Comparison of ENCODE assay signal across 5 fruit fly cellular contexts in the genomic region with DNA sequence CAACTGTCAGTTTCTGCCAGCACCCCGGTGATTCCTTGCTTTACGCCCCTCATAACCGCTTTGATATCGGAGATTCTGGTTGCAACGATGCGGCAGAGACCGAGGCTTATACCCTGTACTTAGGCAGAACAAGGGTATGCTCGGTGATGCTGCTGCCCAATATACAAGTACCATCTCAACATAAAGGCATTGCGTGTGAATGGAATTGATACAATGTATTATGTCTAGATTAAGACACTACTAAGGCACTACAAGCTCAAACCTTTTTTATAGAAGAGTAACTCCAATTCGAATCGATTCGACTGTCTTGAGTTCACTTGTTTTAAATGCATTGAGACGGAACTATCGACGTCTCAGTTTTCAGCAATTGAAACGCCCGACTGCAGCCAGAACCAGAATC.
A peak's percentile ranks its signal among the peaks of the same experiment; 100 is the strongest.
TF ChIP-seq lines count a peak whose summit lies in the region.

No protein-coding gene starts in this region.

- TF ChIP-seq CTCF in whole organism, embryonic (GFP tag; optimal IDR thresholded peaks at IDR 0.05; lab: Kevin White, UChicago): no peak

TF ChIP-seq in whole organism, 6 proteins besides CTCF, POLR2A, EP300 and RAD21:
- TF ChIP-seq psq (optimal IDR thresholded peaks at IDR 0.05; lab: Kevin White, UChicago) (no peak), EcR (GFP tag; optimal IDR thresholded peaks at IDR 0.05; lab: Kevin White, UChicago) (no peak), pan (optimal IDR thresholded peaks at IDR 0.05; lab: Kevin White, UChicago) (peak; percentile 43), Dll (optimal IDR thresholded peaks at IDR 0.05; lab: Kevin White, UChicago) (no peak), usp (GFP tag; optimal IDR thresholded peaks at IDR 0.05; lab: Kevin White, UChicago) (no peak), CG8478 (optimal IDR thresholded peaks at IDR 0.05; lab: Kevin White, UChicago) (no peak)

TF ChIP-seq in whole organism, embryonic, 481 proteins besides CTCF, POLR2A, EP300 and RAD21:
- TF ChIP-seq vvl (GFP tag; IDR thresholded peaks at IDR 0.05; lab: Robert Waterston, UW) (no peak), prd (optimal IDR thresholded peaks at IDR 0.05; lab: Kevin White, UChicago) (no peak), prd (GFP tag; IDR thresholded peaks at IDR 0.05; lab: Robert Waterston, UW) (peak; percentile 37; the same call in 1 of the 3 replicates), Med (GFP tag; lab: Kevin White, UChicago) (peak; percentile 16), CG16813 (GFP tag; IDR thresholded peaks at IDR 0.05; lab: Robert Waterston, UW; ENCODE audit: partially characterized antibody) (no peak), bsh (GFP tag; optimal IDR thresholded peaks at IDR 0.05; lab: Kevin White, UChicago) (peak; percentile 0 to 19), slp2 (GFP tag; optimal IDR thresholded peaks at IDR 0.05; lab: Kevin White, UChicago) (no peak), CG1603 (tag; optimal IDR thresholded peaks at IDR 0.05; lab: Kevin White, UChicago) (peak; percentile 21), CG17568 (GFP tag; optimal IDR thresholded peaks at IDR 0.05; lab: Kevin White, UChicago) (no peak), Drgx (GFP tag; IDR thresholded peaks at IDR 0.05; lab: Robert Waterston, UW) (peak; percentile 71)

TF ChIP-seq in whole organism, prepupa, 60 proteins besides CTCF, POLR2A, EP300 and RAD21 (continues in another document):
- TF ChIP-seq Eip93F (GFP tag; optimal IDR thresholded peaks at IDR 0.05; lab: Kevin White, UChicago) (no peak), Gug (GFP tag; IDR thresholded peaks at IDR 0.05; lab: Robert Waterston, UW) (peak; percentile 47), net (GFP tag; optimal IDR thresholded peaks at IDR 0.05; lab: Kevin White, UChicago) (peak; percentile 32), CG8319 (GFP tag; optimal IDR thresholded peaks at IDR 0.05; lab: Kevin White, UChicago) (no peak), CG6854 (GFP tag; optimal IDR thresholded peaks at IDR 0.05; lab: Kevin White, UChicago) (no peak), dsx (GFP tag; optimal IDR thresholded peaks at IDR 0.05; lab: Kevin White, UChicago; ENCODE audit: poor library complexity, severe bottlenecking) (peak; percentile 19), eg (GFP tag; IDR thresholded peaks at IDR 0.05; lab: Robert Waterston, UW) (peak; percentile 54; the same call in 2 of the 3 replicates), Hr39 (GFP tag; optimal IDR thresholded peaks at IDR 0.05; lab: Kevin White, UChicago) (peak; percentile 40), CG9139 (GFP tag; optimal IDR thresholded peaks at IDR 0.05; lab: Kevin White, UChicago) (no peak), CG10669 (GFP tag; optimal IDR thresholded peaks at IDR 0.05; lab: Kevin White, UChicago) (peak; percentile 29), CG34406 (GFP tag; optimal IDR thresholded peaks at IDR 0.05; lab: Kevin White, UChicago) (peak; percentile 22), spab (GFP tag; optimal IDR thresholded peaks at IDR 0.05; lab: Kevin White, UChicago) (peak; percentile 14), achi (GFP tag; optimal IDR thresholded peaks at IDR 0.05; lab: Kevin White, UChicago) (peak; percentile 55), esn (GFP tag; optimal IDR thresholded peaks at IDR 0.05; lab: Kevin White, UChicago) (peak; percentile 33), Ets21C (GFP tag; optimal IDR thresholded peaks at IDR 0.05; lab: Kevin White, UChicago) (no peak), CG6276 (GFP tag; optimal IDR thresholded peaks at IDR 0.05; lab: Kevin White, UChicago) (peak; percentile 61), CG11294 (GFP tag; IDR thresholded peaks at IDR 0.05; lab: Robert Waterston, UW) (no peak; the same call in 1 of the 2 replicates), CG10631 (GFP tag; optimal IDR thresholded peaks at IDR 0.05; lab: Kevin White, UChicago) (peak; percentile 50), CG3919 (GFP tag; optimal IDR thresholded peaks at IDR 0.05; lab: Kevin White, UChicago) (peak; percentile 54), ss (GFP tag; optimal IDR thresholded peaks at IDR 0.05; lab: Kevin White, UChicago) (no peak), Smox (GFP tag; optimal IDR thresholded peaks at IDR 0.05; lab: Kevin White, UChicago) (peak; percentile 18), CG8119 (GFP tag; IDR thresholded peaks at IDR 0.05; lab: Robert Waterston, UW) (peak; percentile 57; the same call in 2 of the 3 replicates), vri (GFP tag; optimal IDR thresholded peaks at IDR 0.05; lab: Kevin White, UChicago) (no peak)

TF ChIP-seq in whole organism, pupa, 21 proteins besides CTCF, POLR2A, EP300 and RAD21:
- TF ChIP-seq CG32121 (GFP tag; IDR thresholded peaks at IDR 0.05; lab: Robert Waterston, UW): peak; percentile 34; the same call in 1 of the 2 replicates
- peak; percentile 53 for TF ChIP-seq CG9948 (tag; optimal IDR thresholded peaks at IDR 0.05; lab: Kevin White, UChicago)
- peak; percentile 80 for TF ChIP-seq CG14655 (GFP tag; optimal IDR thresholded peaks at IDR 0.05; lab: Kevin White, UChicago)
- TF ChIP-seq CG4496 (GFP tag; IDR thresholded peaks at IDR 0.05; lab: Robert Waterston, UW): peak; percentile 76
- peak; percentile 4 for TF ChIP-seq Pif1B (GFP tag; optimal IDR thresholded peaks at IDR 0.05; lab: Kevin White, UChicago)
- TF ChIP-seq Ets98B (GFP tag; IDR thresholded peaks at IDR 0.05; lab: Robert Waterston, UW): peak; percentile 76
- TF ChIP-seq CG8159 (tag; optimal IDR thresholded peaks at IDR 0.05; lab: Kevin White, UChicago): peak; percentile 31
- TF ChIP-seq CG8301 (tag; optimal IDR thresholded peaks at IDR 0.05; lab: Kevin White, UChicago): peak; percentile 80
- TF ChIP-seq CG10348 (GFP tag; IDR thresholded peaks at IDR 0.05; lab: Robert Waterston, UW): no peak
- no peak for TF ChIP-seq gl (tag; optimal IDR thresholded peaks at IDR 0.05; lab: Kevin White, UChicago)
- no peak for TF ChIP-seq CG34367 (tag; optimal IDR thresholded peaks at IDR 0.05; lab: Kevin White, UChicago)
- no peak for TF ChIP-seq EcR (GFP tag; optimal IDR thresholded peaks at IDR 0.05; lab: Kevin White, UChicago)
- peak; percentile 31 for TF ChIP-seq CG15710 (tag; optimal IDR thresholded peaks at IDR 0.05; lab: Kevin White, UChicago)
- TF ChIP-seq Pif1A (GFP tag; optimal IDR thresholded peaks at IDR 0.05; lab: Kevin White, UChicago): peak; percentile 60
- peak; percentile 45; the same call in 1 of the 2 replicates for TF ChIP-seq CG12605 (GFP tag; IDR thresholded peaks at IDR 0.05; lab: Robert Waterston, UW)
- peak; percentile 76 for TF ChIP-seq fd96Ca (GFP tag; IDR thresholded peaks at IDR 0.05; lab: Robert Waterston, UW)
- peak; percentile 36 for TF ChIP-seq CG17806 (tag; optimal IDR thresholded peaks at IDR 0.05; lab: Kevin White, UChicago)
- no peak for TF ChIP-seq Snoo (tag; optimal IDR thresholded peaks at IDR 0.05; lab: Kevin White, UChicago)

TF ChIP-seq in whole organism, wandering third instar larva, 38 proteins besides CTCF, POLR2A, EP300 and RAD21 (continues in another document):
- TF ChIP-seq pan (optimal IDR thresholded peaks at IDR 0.05; lab: Kevin White, UChicago) (no peak), dsf (GFP tag; optimal IDR thresholded peaks at IDR 0.05; lab: Kevin White, UChicago; ENCODE audit: borderline replicate concordance) (no peak), GATAd (GFP tag; optimal IDR thresholded peaks at IDR 0.05; lab: Kevin White, UChicago) (no peak), Dif (GFP tag; optimal IDR thresholded peaks at IDR 0.05; lab: Kevin White, UChicago; ENCODE audit: partially characterized antibody) (no peak), tai (GFP tag; optimal IDR thresholded peaks at IDR 0.05; lab: Kevin White, UChicago) (no peak), h (GFP tag; optimal IDR thresholded peaks at IDR 0.05; lab: Kevin White, UChicago) (peak; percentile 60), Mio (GFP tag; optimal IDR thresholded peaks at IDR 0.05; lab: Kevin White, UChicago) (no peak), sage (GFP tag; optimal IDR thresholded peaks at IDR 0.05; lab: Kevin White, UChicago) (no peak), jim (GFP tag; optimal IDR thresholded peaks at IDR 0.05; lab: Kevin White, UChicago) (no peak), rgr (GFP tag; optimal IDR thresholded peaks at IDR 0.05; lab: Kevin White, UChicago) (peak; percentile 36), Hr83 (GFP tag; optimal IDR thresholded peaks at IDR 0.05; lab: Kevin White, UChicago; ENCODE audit: poor library complexity, severe bottlenecking) (no peak), dmrt93B (GFP tag; optimal IDR thresholded peaks at IDR 0.05; lab: Kevin White, UChicago) (no peak), lola (GFP tag; optimal IDR thresholded peaks at IDR 0.05; lab: Kevin White, UChicago) (no peak), Jra (GFP tag; optimal IDR thresholded peaks at IDR 0.05; lab: Kevin White, UChicago) (no peak), CG9705 (GFP tag; optimal IDR thresholded peaks at IDR 0.05; lab: Kevin White, UChicago) (no peak), CrebA (GFP tag; optimal IDR thresholded peaks at IDR 0.05; lab: Kevin White, UChicago; ENCODE audit: borderline replicate concordance) (no peak), dl (GFP tag; optimal IDR thresholded peaks at IDR 0.05; lab: Kevin White, UChicago; ENCODE audit: insufficient read depth in 1 of 2, partially characterized antibody in 2 of 2) (no peak), Myc (optimal IDR thresholded peaks at IDR 0.05; lab: Kevin White, UChicago) (no peak), Rel (GFP tag; optimal IDR thresholded peaks at IDR 0.05; lab: Kevin White, UChicago) (no peak), Rel (tag; optimal IDR thresholded peaks at IDR 0.05; lab: Kevin White, UChicago) (no peak), Dfd (GFP tag; optimal IDR thresholded peaks at IDR 0.05; lab: Kevin White, UChicago) (no peak), sv (GFP tag; optimal IDR thresholded peaks at IDR 0.05; lab: Kevin White, UChicago) (no peak), fru (GFP tag; optimal IDR thresholded peaks at IDR 0.05; lab: Kevin White, UChicago) (peak; percentile 27), woc (GFP tag; optimal IDR thresholded peaks at IDR 0.05; lab: Kevin White, UChicago) (peak; percentile 8), brk (GFP tag; optimal IDR thresholded peaks at IDR 0.05; lab: Kevin White, UChicago) (no peak), usp (GFP tag; optimal IDR thresholded peaks at IDR 0.05; lab: Kevin White, UChicago) (no peak), br (GFP tag; optimal IDR thresholded peaks at IDR 0.05; lab: Kevin White, UChicago) (no peak), Vsx2 (GFP tag; optimal IDR thresholded peaks at IDR 0.05; lab: Kevin White, UChicago; ENCODE audit: partially characterized antibody) (no peak), Abd-B (GFP tag; optimal IDR thresholded peaks at IDR 0.05; lab: Kevin White, UChicago) (no peak), Hr78 (GFP tag; optimal IDR thresholded peaks at IDR 0.05; lab: Kevin White, UChicago) (no peak), ey (GFP tag; optimal IDR thresholded peaks at IDR 0.05; lab: Kevin White, UChicago) (peak; percentile 44), foxo (GFP tag; optimal IDR thresholded peaks at IDR 0.05; lab: Kevin White, UChicago) (no peak), Sp1 (GFP tag; optimal IDR thresholded peaks at IDR 0.05; lab: Kevin White, UChicago) (no peak), Hnf4 (GFP tag; optimal IDR thresholded peaks at IDR 0.05; lab: Kevin White, UChicago) (no peak), CG32264 (GFP tag; optimal IDR thresholded peaks at IDR 0.05; lab: Kevin White, UChicago) (no peak), N (GFP tag; optimal IDR thresholded peaks at IDR 0.05; lab: Kevin White, UChicago) (no peak)
